Worm (Caenorhabditis elegans): ENCODE measurements around the gene sup-18.

The sup-18 gene

ce11 chrIII:7917667-7918066 is 39.0 kb upstream of the sup-18 start, which contains the start of gene gly-3:
Gene gly-3, minus strand, starts transcription at chrIII:7917767.
- no peak for TF ChIP-seq ceh-16 (tag; optimal IDR thresholded peaks at IDR 0.05)
- no peak for TF ChIP-seq elt-2 (tag; optimal IDR thresholded peaks at IDR 0.05)

ce11 chrIII:7913488-7913887 is 34.8 kb upstream of the sup-18 start, which contains the start of gene ZK688.12:
Gene ZK688.12, minus strand, starts transcription at chrIII:7913588.
- no peak for TF ChIP-seq nhr-43 (tag; optimal IDR thresholded peaks at IDR 0.05; ENCODE audit: poor library complexity, severe bottlenecking)

ce11 chrIII:7911621-7912020 is 32.9 kb upstream of the sup-18 start, which contains the start of gene ZK688.7:
Gene ZK688.7, minus strand, starts transcription at chrIII:7911634.
- TF ChIP-seq nhr-23 (tag; optimal IDR thresholded peaks at IDR 0.05) = peak; percentile 68
- peak; percentile 28 for TF ChIP-seq nfya-1 (tag; optimal IDR thresholded peaks at IDR 0.05; ENCODE audit: insufficient read depth)
- peak; percentile 52 for TF ChIP-seq pha-4 (tag; optimal IDR thresholded peaks at IDR 0.05)
- peak; percentile 59 for TF ChIP-seq nhr-25 (tag; optimal IDR thresholded peaks at IDR 0.05)
- TF ChIP-seq fos-1 (tag; optimal IDR thresholded peaks at IDR 0.05) = no peak

ce11 chrIII:7909263-7909662 is 30.6 kb upstream of the sup-18 start, which contains the start of gene ZK688.1:
Gene ZK688.1, plus strand, starts transcription at chrIII:7909563.
- no peak for TF ChIP-seq nhr-12 (tag; optimal IDR thresholded peaks at IDR 0.05)
- TF ChIP-seq elt-2 (tag; optimal IDR thresholded peaks at IDR 0.05) = no peak
- no peak for TF ChIP-seq lin-15B (tag; optimal IDR thresholded peaks at IDR 0.05)
- no peak for TF ChIP-seq ceh-16 (tag; optimal IDR thresholded peaks at IDR 0.05)
- no peak for TF ChIP-seq lin-39 (tag; optimal IDR thresholded peaks at IDR 0.05)
- no peak for TF ChIP-seq elt-1 (tag; optimal IDR thresholded peaks at IDR 0.05)
- no peak for TF ChIP-seq unc-39 (tag; optimal IDR thresholded peaks at IDR 0.05)
- TF ChIP-seq elt-3 (tag; optimal IDR thresholded peaks at IDR 0.05) = no peak
- no peak for TF ChIP-seq aly-2 (tag; optimal IDR thresholded peaks at IDR 0.05)
- TF ChIP-seq pqm-1 (tag; optimal IDR thresholded peaks at IDR 0.05) = no peak
- TF ChIP-seq ZK546.5 (tag; optimal IDR thresholded peaks at IDR 0.05) = no peak
- TF ChIP-seq ztf-11 (tag; optimal IDR thresholded peaks at IDR 0.05) = no peak
- no peak for TF ChIP-seq nhr-11 (tag; optimal IDR thresholded peaks at IDR 0.05)
- TF ChIP-seq ceh-82 (tag; optimal IDR thresholded peaks at IDR 0.05) = no peak
- no peak for TF ChIP-seq ama-1 (optimal IDR thresholded peaks at IDR 0.05)
- no peak for TF ChIP-seq daf-12 (tag; optimal IDR thresholded peaks at IDR 0.05)
- no peak for TF ChIP-seq fkh-10 (GFP tag; optimal IDR thresholded peaks at IDR 0.05)

ce11 chrIII:7907515-7907914 is 28.8 kb upstream of the sup-18 start, which contains the start of gene pcp-5:
Gene pcp-5, minus strand, starts transcription at chrIII:7907615.
- TF ChIP-seq egl-27 (tag; optimal IDR thresholded peaks at IDR 0.05) (no peak), elt-1 (tag; optimal IDR thresholded peaks at IDR 0.05) (no peak), pqm-1 (tag; optimal IDR thresholded peaks at IDR 0.05) (no peak), ztf-11 (tag; optimal IDR thresholded peaks at IDR 0.05) (no peak), ZK546.5 (tag; optimal IDR thresholded peaks at IDR 0.05) (no peak), snpc-4 (tag; optimal IDR thresholded peaks at IDR 0.05) (no peak), jun-1 (tag; optimal IDR thresholded peaks at IDR 0.05) (no peak)

ce11 chrIII:7903427-7903826 is 24.7 kb upstream of the sup-18 start:
- no peak for TF ChIP-seq unc-39 (tag; optimal IDR thresholded peaks at IDR 0.05)

- TF ChIP-seq ceh-82 (tag; optimal IDR thresholded peaks at IDR 0.05) = no peak
- TF ChIP-seq nhr-77 (tag; optimal IDR thresholded peaks at IDR 0.05) = no peak
- no peak for TF ChIP-seq tbx-2 (tag; optimal IDR thresholded peaks at IDR 0.05)
- no peak for TF ChIP-seq nhr-11 (tag; optimal IDR thresholded peaks at IDR 0.05)
- no peak for TF ChIP-seq ceh-28 (tag; optimal IDR thresholded peaks at IDR 0.05)
- TF ChIP-seq ceh-16 (tag; optimal IDR thresholded peaks at IDR 0.05) = no peak
- TF ChIP-seq lin-15B (tag; optimal IDR thresholded peaks at IDR 0.05) = no peak
- no peak for TF ChIP-seq fkh-2 (tag; optimal IDR thresholded peaks at IDR 0.05)
- TF ChIP-seq mdl-1 (tag; optimal IDR thresholded peaks at IDR 0.05) = no peak
- no peak for TF ChIP-seq nhr-67 (tag; optimal IDR thresholded peaks at IDR 0.05)
- no peak for TF ChIP-seq fos-1 (tag; optimal IDR thresholded peaks at IDR 0.05)
- no peak for TF ChIP-seq lin-39 (tag; optimal IDR thresholded peaks at IDR 0.05)
- no peak for TF ChIP-seq sea-2 (GFP tag; optimal IDR thresholded peaks at IDR 0.05)
- no peak for TF ChIP-seq nhr-76 (tag; optimal IDR thresholded peaks at IDR 0.05)
Observed at ce11 chrIII:7900733-7901132, 22.0 kb upstream of the sup-18 start, which contains the start of gene best-24. Gene best-24, plus strand, starts transcription at chrIII:7901033.
